ENCODE assay signal across 7 worm cellular contexts in genomic region chrII:8442176-8442575, ce11.
TF ChIP-seq lines count a peak whose summit lies in the region.

No protein-coding gene starts in this region.

TF ChIP-seq in whole organism, L1 larva, 84 proteins besides CTCF, POLR2A, EP300 and RAD21 (continued from another document and continues in another):
- TF ChIP-seq Y116A8C.19 (tag; optimal IDR thresholded peaks at IDR 0.05; lab: Kevin White, UChicago; ENCODE audit: borderline replicate concordance) (no peak), ets-5 (GFP tag; IDR thresholded peaks at IDR 0.05; lab: Robert Waterston, UW) (no peak), pax-3 (tag; optimal IDR thresholded peaks at IDR 0.05; lab: Kevin White, UChicago) (no peak), nhr-19 (GFP tag; conservative IDR thresholded peaks at IDR 0.05; lab: Robert Waterston, UW) (peak; percentile 31), C16A3.4 (tag; optimal IDR thresholded peaks at IDR 0.05; lab: Kevin White, UChicago) (peak; percentile 2), aly-2 (tag; optimal IDR thresholded peaks at IDR 0.05; lab: Kevin White, UChicago) (no peak), nhr-71 (tag; optimal IDR thresholded peaks at IDR 0.05; lab: Kevin White, UChicago) (peak; percentile 71), nhr-237 (tag; optimal IDR thresholded peaks at IDR 0.05; lab: Kevin White, UChicago) (no peak), sup-37 (GFP tag; optimal IDR thresholded peaks at IDR 0.05; lab: Kevin White, UChicago) (no peak), nhr-47 (tag; optimal IDR thresholded peaks at IDR 0.05; lab: Kevin White, UChicago) (peak; percentile 63), tbx-2 (tag; optimal IDR thresholded peaks at IDR 0.05; lab: Kevin White, UChicago) (peak; percentile 38), ztf-4 (tag; optimal IDR thresholded peaks at IDR 0.05; lab: Kevin White, UChicago) (no peak), xbp-1 (tag; optimal IDR thresholded peaks at IDR 0.05; lab: Kevin White, UChicago) (peak; percentile 44), ceh-63 (GFP tag; optimal IDR thresholded peaks at IDR 0.05; lab: Kevin White, UChicago) (no peak), skn-1 (tag; optimal IDR thresholded peaks at IDR 0.05; lab: Kevin White, UChicago) (peak; percentile 9), efl-1 (optimal IDR thresholded peaks at IDR 0.05; lab: Kevin White, UChicago) (peak; percentile 50 to 61), efl-1 (GFP tag; optimal IDR thresholded peaks at IDR 0.05 in 1 of 2; lab: Kevin White, UChicago) (peak; percentile 56 to 88), vab-15 (tag; optimal IDR thresholded peaks at IDR 0.05; lab: Kevin White, UChicago) (no peak), lir-3 (tag; optimal IDR thresholded peaks at IDR 0.05; lab: Kevin White, UChicago; ENCODE audit: poor library complexity) (no peak)

TF ChIP-seq in whole organism, L2 larva, 48 proteins besides CTCF, POLR2A, EP300 and RAD21 (continued from another document):
- TF ChIP-seq lsy-2 (tag; optimal IDR thresholded peaks at IDR 0.05; lab: Kevin White, UChicago): peak; percentile 76 to 93
- TF ChIP-seq lin-39 (tag; optimal IDR thresholded peaks at IDR 0.05; lab: Kevin White, UChicago): no peak
- TF ChIP-seq Y55F3AM.14 (GFP tag; optimal IDR thresholded peaks at IDR 0.05; lab: Kevin White, UChicago): peak; percentile 42
- TF ChIP-seq blmp-1 (tag; optimal IDR thresholded peaks at IDR 0.05; lab: Kevin White, UChicago; ENCODE audit: insufficient read depth): peak; percentile 17
- peak; percentile 67 for TF ChIP-seq sma-3 (GFP tag; optimal IDR thresholded peaks at IDR 0.05; lab: Kevin White, UChicago)
- peak; percentile 31 for TF ChIP-seq crh-2 (tag; optimal IDR thresholded peaks at IDR 0.05; lab: Kevin White, UChicago)
- no peak for TF ChIP-seq unc-62 (GFP tag; optimal IDR thresholded peaks at IDR 0.05; lab: Kevin White, UChicago)
- TF ChIP-seq fos-1 (tag; optimal IDR thresholded peaks at IDR 0.05; lab: Kevin White, UChicago): peak; percentile 16
- peak; percentile 53 for TF ChIP-seq gmeb-1 (tag; optimal IDR thresholded peaks at IDR 0.05; lab: Kevin White, UChicago)
- no peak for TF ChIP-seq nhr-10 (tag; optimal IDR thresholded peaks at IDR 0.05; lab: Kevin White, UChicago)
- TF ChIP-seq unc-55 (GFP tag; optimal IDR thresholded peaks at IDR 0.05; lab: Kevin White, UChicago): peak; percentile 59

TF ChIP-seq in whole organism, L3 larva, 47 proteins besides CTCF, POLR2A, EP300 and RAD21 (continued from another document and continues in another):
- no peak for TF ChIP-seq lsy-12 (tag; optimal IDR thresholded peaks at IDR 0.05; lab: Kevin White, UChicago)
- no peak for TF ChIP-seq egl-27 (tag; optimal IDR thresholded peaks at IDR 0.05; lab: Kevin White, UChicago)
- TF ChIP-seq snpc-4 (tag; optimal IDR thresholded peaks at IDR 0.05; lab: Kevin White, UChicago): peak; percentile 73
- TF ChIP-seq daf-12 (tag; optimal IDR thresholded peaks at IDR 0.05; lab: Kevin White, UChicago): no peak
- no peak for TF ChIP-seq elt-3 (tag; optimal IDR thresholded peaks at IDR 0.05; lab: Kevin White, UChicago)
- TF ChIP-seq zag-1 (tag; optimal IDR thresholded peaks at IDR 0.05; lab: Kevin White, UChicago): no peak
- no peak for TF ChIP-seq ceh-28 (tag; optimal IDR thresholded peaks at IDR 0.05; lab: Kevin White, UChicago)
- TF ChIP-seq aly-2 (tag; optimal IDR thresholded peaks at IDR 0.05; lab: Kevin White, UChicago): no peak
- no peak for TF ChIP-seq nhr-28 (tag; optimal IDR thresholded peaks at IDR 0.05; lab: Kevin White, UChicago)
- TF ChIP-seq elt-2 (tag; optimal IDR thresholded peaks at IDR 0.05; lab: Kevin White, UChicago): peak; percentile 19
- TF ChIP-seq ceh-82 (tag; optimal IDR thresholded peaks at IDR 0.05; lab: Kevin White, UChicago): no peak
- no peak for TF ChIP-seq unc-39 (tag; optimal IDR thresholded peaks at IDR 0.05; lab: Kevin White, UChicago)
- TF ChIP-seq nhr-77 (tag; optimal IDR thresholded peaks at IDR 0.05; lab: Kevin White, UChicago): no peak
- no peak for TF ChIP-seq nhr-11 (tag; optimal IDR thresholded peaks at IDR 0.05; lab: Kevin White, UChicago)
- TF ChIP-seq ama-1 (optimal IDR thresholded peaks at IDR 0.05; lab: Kevin White, UChicago): no peak
- TF ChIP-seq lin-15B (tag; optimal IDR thresholded peaks at IDR 0.05; lab: Kevin White, UChicago): peak; percentile 17
- TF ChIP-seq skn-1 (tag; optimal IDR thresholded peaks at IDR 0.05; lab: Kevin White, UChicago): no peak
- no peak for TF ChIP-seq nhr-12 (tag; optimal IDR thresholded peaks at IDR 0.05; lab: Kevin White, UChicago)
- no peak for TF ChIP-seq eor-1 (tag; optimal IDR thresholded peaks at IDR 0.05; lab: Kevin White, UChicago)
- no peak for TF ChIP-seq egl-5 (tag; optimal IDR thresholded peaks at IDR 0.05; lab: Kevin White, UChicago)
- peak; percentile 52 for TF ChIP-seq lin-39 (tag; optimal IDR thresholded peaks at IDR 0.05; lab: Kevin White, UChicago)
- TF ChIP-seq ceh-16 (tag; optimal IDR thresholded peaks at IDR 0.05; lab: Kevin White, UChicago): no peak
- TF ChIP-seq mdl-1 (tag; optimal IDR thresholded peaks at IDR 0.05; lab: Kevin White, UChicago): no peak

TF ChIP-seq in whole organism, L4 larva, 104 proteins besides CTCF, POLR2A, EP300 and RAD21 (continued from another document):
- TF ChIP-seq nhr-28 (tag; optimal IDR thresholded peaks at IDR 0.05; lab: Kevin White, UChicago) (peak; percentile 74), zip-2 (tag; optimal IDR thresholded peaks at IDR 0.05; lab: Kevin White, UChicago) (no peak), nhr-111 (GFP tag; optimal IDR thresholded peaks at IDR 0.05; lab: Kevin White, UChicago) (no peak), lsy-2 (tag; optimal IDR thresholded peaks at IDR 0.05; lab: Kevin White, UChicago) (peak in 1 of 2 experiments; percentile 91), nhr-6 (tag; optimal IDR thresholded peaks at IDR 0.05; lab: Kevin White, UChicago) (no peak), hmg-1.1 (GFP tag; IDR thresholded peaks at IDR 0.05; lab: Robert Waterston, UW) (peak; percentile 48), duxl-1 (tag; optimal IDR thresholded peaks at IDR 0.05; lab: Kevin White, UChicago; ENCODE audit: poor library complexity) (peak; percentile 39), ceh-82 (tag; optimal IDR thresholded peaks at IDR 0.05; lab: Kevin White, UChicago) (no peak), dmd-6 (GFP tag; IDR thresholded peaks at IDR 0.05; lab: Robert Waterston, UW) (peak; percentile 9; the same call in 1 of the 2 replicates), hlh-11 (tag; optimal IDR thresholded peaks at IDR 0.05; lab: Kevin White, UChicago) (peak; percentile 26), gei-8 (GFP tag; optimal IDR thresholded peaks at IDR 0.05; lab: Kevin White, UChicago) (no peak), lin-38 (GFP tag; IDR thresholded peaks at IDR 0.05; lab: Robert Waterston, UW) (peak; percentile 60), nhr-76 (tag; optimal IDR thresholded peaks at IDR 0.05; lab: Kevin White, UChicago) (no peak), sdz-12 (GFP tag; optimal IDR thresholded peaks at IDR 0.05; lab: Kevin White, UChicago) (no peak), Y48G9A.11 (GFP tag; IDR thresholded peaks at IDR 0.05; lab: Robert Waterston, UW) (peak; percentile 6; the same call in 1 of the 2 replicates), ceh-44 (GFP tag; IDR thresholded peaks at IDR 0.05; lab: Robert Waterston, UW) (no peak), dve-1 (tag; optimal IDR thresholded peaks at IDR 0.05; lab: Kevin White, UChicago; ENCODE audit: insufficient read depth) (peak; percentile 46)

TF ChIP-seq in whole organism, early embryonic, 17 proteins besides CTCF, POLR2A, EP300 and RAD21 (continued from another document):
- TF ChIP-seq F13C5.2 (tag; optimal IDR thresholded peaks at IDR 0.05; lab: Kevin White, UChicago): peak; percentile 59

TF ChIP-seq in whole organism, mixed stage, embryonic, 35 proteins besides CTCF, POLR2A, EP300 and RAD21 (continued from another document):
- TF ChIP-seq sptf-1 (tag; optimal IDR thresholded peaks at IDR 0.05; lab: Kevin White, UChicago) (no peak), mab-5 (tag; optimal IDR thresholded peaks at IDR 0.05; lab: Kevin White, UChicago) (no peak), cnd-1 (tag; optimal IDR thresholded peaks at IDR 0.05; lab: Kevin White, UChicago) (no peak), hlh-1 (tag; optimal IDR thresholded peaks at IDR 0.05; lab: Kevin White, UChicago) (peak; percentile 3), ceh-43 (GFP tag; optimal IDR thresholded peaks at IDR 0.05; lab: Kevin White, UChicago) (no peak), ztf-11 (tag; optimal IDR thresholded peaks at IDR 0.05; lab: Kevin White, UChicago) (no peak), mep-1 (tag; optimal IDR thresholded peaks at IDR 0.05; lab: Kevin White, UChicago) (peak; percentile 73), sem-2 (GFP tag; optimal IDR thresholded peaks at IDR 0.05; lab: Kevin White, UChicago) (no peak), M03D4.4 (tag; optimal IDR thresholded peaks at IDR 0.05; lab: Kevin White, UChicago) (no peak), lin-13 (tag; optimal IDR thresholded peaks at IDR 0.05; lab: Kevin White, UChicago) (peak; percentile 34), zip-8 (tag; optimal IDR thresholded peaks at IDR 0.05; lab: Kevin White, UChicago) (no peak), elt-3 (tag; optimal IDR thresholded peaks at IDR 0.05; lab: Kevin White, UChicago) (no peak), pha-4 (tag; optimal IDR thresholded peaks at IDR 0.05; lab: Kevin White, UChicago) (no peak), tbx-8 (GFP tag; optimal IDR thresholded peaks at IDR 0.05; lab: Kevin White, UChicago) (no peak), drap-1 (GFP tag; optimal IDR thresholded peaks at IDR 0.05; lab: Kevin White, UChicago) (no peak), nhr-12 (tag; optimal IDR thresholded peaks at IDR 0.05; lab: Kevin White, UChicago) (no peak), nhr-237 (tag; optimal IDR thresholded peaks at IDR 0.05; lab: Kevin White, UChicago) (peak; percentile 47), flh-1 (GFP tag; optimal IDR thresholded peaks at IDR 0.05; lab: Kevin White, UChicago) (no peak), ceh-39 (tag; optimal IDR thresholded peaks at IDR 0.05; lab: Kevin White, UChicago) (no peak), blmp-1 (tag; optimal IDR thresholded peaks at IDR 0.05; lab: Kevin White, UChicago) (no peak)

TF ChIP-seq in whole organism, young adult, 124 proteins besides CTCF, POLR2A, EP300 and RAD21 (continued from another document):
- TF ChIP-seq mcd-1 (GFP tag; IDR thresholded peaks at IDR 0.05; lab: Robert Waterston, UW) (peak; percentile 49), sptf-2 (GFP tag; optimal IDR thresholded peaks at IDR 0.05; lab: Kevin White, UChicago) (no peak), cebp-1 (GFP tag; IDR thresholded peaks at IDR 0.05; lab: Robert Waterston, UW) (peak; percentile 30; the same call in 1 of the 2 replicates), cebp-1 (tag; optimal IDR thresholded peaks at IDR 0.05; lab: Kevin White, UChicago) (peak; percentile 80), F57C9.4 (tag; optimal IDR thresholded peaks at IDR 0.05; lab: Kevin White, UChicago) (no peak), efl-1 (GFP tag; optimal IDR thresholded peaks at IDR 0.05; lab: Kevin White, UChicago) (peak; percentile 40), D2030.7 (GFP tag; IDR thresholded peaks at IDR 0.05; lab: Robert Waterston, UW) (0 out of 2 replicates have a peak, but pooled peaks have one; percentile 17), hsf-1 (GFP tag; IDR thresholded peaks at IDR 0.05; lab: Robert Waterston, UW) (0 out of 2 replicates have a peak, but pooled peaks have one; percentile 9), lin-40 (tag; optimal IDR thresholded peaks at IDR 0.05; lab: Kevin White, UChicago) (peak; percentile 27), F10E7.11 (tag; optimal IDR thresholded peaks at IDR 0.05; lab: Kevin White, UChicago) (no peak), tbx-9 (tag; optimal IDR thresholded peaks at IDR 0.05; lab: Kevin White, UChicago; ENCODE audit: borderline replicate concordance) (no peak), lin-35 (GFP tag; optimal IDR thresholded peaks at IDR 0.05; lab: Kevin White, UChicago) (peak in 1 of 3 experiments; percentile 7), F39B2.1 (GFP tag; IDR thresholded peaks at IDR 0.05; lab: Robert Waterston, UW) (no peak), hmg-1.2 (GFP tag; IDR thresholded peaks at IDR 0.05; lab: Robert Waterston, UW) (peak; percentile 28; the same call in 1 of the 2 replicates), snpc-4 (GFP tag; optimal IDR thresholded peaks at IDR 0.05; lab: Kevin White, UChicago) (no peak), snpc-4 (tag; optimal IDR thresholded peaks at IDR 0.05; lab: Kevin White, UChicago) (peak in 1 of 4 experiments; percentile 16), lin-26 (GFP tag; IDR thresholded peaks at IDR 0.05; lab: Robert Waterston, UW) (no peak), lsl-1 (GFP tag; optimal IDR thresholded peaks at IDR 0.05; lab: Kevin White, UChicago) (peak; percentile 67), ceh-91 (GFP tag; IDR thresholded peaks at IDR 0.05; lab: Robert Waterston, UW) (0 out of 2 replicates have a peak, but pooled peaks have one; percentile 16), madf-6 (GFP tag; IDR thresholded peaks at IDR 0.05; lab: Robert Waterston, UW) (peak; percentile 70; the same call in 1 of the 2 replicates), nfyb-1 (GFP tag; IDR thresholded peaks at IDR 0.05; lab: Robert Waterston, UW) (peak; percentile 17; the same call in 1 of the 2 replicates), egl-44 (GFP tag; IDR thresholded peaks at IDR 0.05; lab: Robert Waterston, UW) (no peak), dox-1 (GFP tag; IDR thresholded peaks at IDR 0.05; lab: Robert Waterston, UW) (peak; percentile 57; the same call in 1 of the 2 replicates), xnd-1 (tag; optimal IDR thresholded peaks at IDR 0.05; lab: Kevin White, UChicago) (peak; percentile 5), repo-1 (tag; optimal IDR thresholded peaks at IDR 0.05; lab: Kevin White, UChicago) (no peak), aptf-2 (GFP tag; conservative IDR thresholded peaks at IDR 0.05; lab: Robert Waterston, UW) (0 out of 2 replicates have a peak, but pooled peaks have one; percentile 47), Y56A3A.18 (GFP tag; IDR thresholded peaks at IDR 0.05; lab: Robert Waterston, UW) (no peak), snpc-1.1 (tag; optimal IDR thresholded peaks at IDR 0.05; lab: Kevin White, UChicago; ENCODE audit: insufficient read depth) (peak; percentile 22)
TF ChIP-seq in whole organism, young adult: peak in this region for 23.
